Fruit fly (Drosophila melanogaster): ENCODE data around the gene Wnt5.

dm6 chrX:18479307-18480134 lies 25.7 kb downstream of the Wnt5 start, which contains the start of gene CG32547:
- TF ChIP-seq D1 (tag; optimal IDR thresholded peaks at IDR 0.05) (no peak), CG14655 (GFP tag; optimal IDR thresholded peaks at IDR 0.05) (peak; percentile 3), Pif1B (GFP tag; optimal IDR thresholded peaks at IDR 0.05) (peak; percentile 13), Pif1A (GFP tag; optimal IDR thresholded peaks at IDR 0.05) (peak; percentile 21), CG4496 (GFP tag; IDR thresholded peaks at IDR 0.05) (peak; percentile 42; the same call in 2 of the 3 replicates), CG34367 (tag; optimal IDR thresholded peaks at IDR 0.05) (no peak), gl (tag; optimal IDR thresholded peaks at IDR 0.05) (no peak), CG8159 (tag; optimal IDR thresholded peaks at IDR 0.05) (peak; percentile 18), rn (GFP tag; IDR thresholded peaks at IDR 0.05) (no peak)
